Worm (Caenorhabditis elegans) whole organism, L1 larva: ENCODE data around the gene rrsr-1.
A peak's percentile ranks its signal among the peaks of the same experiment; 100 is the strongest.

Experiments used
- C04F5.9 ChIP-seq: sonication (generic microtip); optimal IDR thresholded peaks from 2 replicates; lab custom pipeline; 2016; ENCODE audit warnings: missing genetic modification characterization, missing compliant biosample characterization
- C16A3.4 ChIP-seq: fragments of 150-350 bp; optimal IDR thresholded peaks from 2 replicates; lab custom pipeline; 2014; ENCODE audit warnings: missing biosample characterization, missing genetic modification characterization
- F16B12.6 ChIP-seq: fragments of 150-350 bp; optimal IDR thresholded peaks from 2 replicates; lab custom pipeline; 2014; ENCODE audit warnings: missing biosample characterization, missing genetic modification characterization
- Y116A8C.19 ChIP-seq: sonication (generic microtip); optimal IDR thresholded peaks from 2 replicates; lab custom pipeline; 2016; ENCODE audit warnings: missing compliant biosample characterization, missing genetic modification characterization, borderline replicate concordance
- alr-1 ChIP-seq: fragments of 200-800 bp; sonication (Bioruptor generic); optimal IDR thresholded peaks from 2 replicates; lab custom pipeline; 2018; ENCODE audit warnings: borderline replicate concordance, mild to moderate bottlenecking, missing genetic modification characterization, missing compliant biosample characterization
- aly-2 ChIP-seq: fragments of 150-350 bp; optimal IDR thresholded peaks from 2 replicates; lab custom pipeline; 2014; ENCODE audit warnings: missing biosample characterization, missing genetic modification characterization
- ama-1 ChIP-seq: fragments of 150-350 bp; optimal IDR thresholded peaks from 2 replicates; lab custom pipeline; 2014
- blmp-1 ChIP-seq: fragments of 150-350 bp; optimal IDR thresholded peaks from 2 replicates; lab custom pipeline; 2014; ENCODE audit warnings: missing biosample characterization, missing genetic modification characterization
- ceh-63 ChIP-seq: fragments of 200-800 bp; sonication (Bioruptor generic); optimal IDR thresholded peaks from 2 replicates; lab custom pipeline; 2018; ENCODE audit warnings: mild to moderate bottlenecking, missing genetic modification characterization, missing compliant biosample characterization
- ceh-82 ChIP-seq, 3 experiments: fragments of 150-350 bp in 1 of 3; sonication (generic microtip) in 2 of 3; optimal IDR thresholded peaks; 2 replicates each; lab custom pipeline; 2014 to 2017; ENCODE audit warnings: missing biosample characterization in 3 of 3, missing genetic modification characterization in 3 of 3
- ceh-88 ChIP-seq: fragments of 200-800 bp; sonication (Bioruptor generic); IDR thresholded peaks from 2 replicates; pipeline ENCODE4 v1.3.6; 2022; ENCODE audit warnings: missing genetic modification characterization, missing compliant biosample characterization
- ceh-90 ChIP-seq: sonication (generic microtip); optimal IDR thresholded peaks from 2 replicates; lab custom pipeline; 2016; ENCODE audit warnings: missing genetic modification characterization, missing compliant biosample characterization
- dpl-1 ChIP-seq, 3 experiments: fragments of 150-350 bp in 2 of 3; sonication (generic microtip) in 1 of 3; optimal IDR thresholded peaks; 2 replicates each; lab custom pipeline; 2014 to 2017; ENCODE audit warnings: missing biosample characterization in 3 of 3, missing genetic modification characterization in 3 of 3, missing genetic modification reagents in 3 of 3
- efl-1 ChIP-seq, 4 experiments: fragments of 150-350 bp; optimal IDR thresholded peaks in 3 of 4; peaks in 1 of 4; 1 replicate in 1 of 4; 2 replicates in 3 of 4; lab custom pipeline; 2014; ENCODE audit warnings: missing biosample characterization in 2 of 4, missing genetic modification characterization in 2 of 4, missing genetic modification reagents in 2 of 4
- efl-3 ChIP-seq: fragments of 200-800 bp; sonication (Bioruptor generic); optimal IDR thresholded peaks from 2 replicates; lab custom pipeline; 2018; ENCODE audit warnings: mild to moderate bottlenecking, missing genetic modification characterization, missing compliant biosample characterization
- egl-27 ChIP-seq, 2 experiments: fragments of 150-350 bp in 1 of 2; sonication (generic microtip); optimal IDR thresholded peaks; 3 replicates each; lab custom pipeline; 2017 to 2018; ENCODE audit warnings: missing biosample characterization in 2 of 2, missing genetic modification characterization in 2 of 2, missing genetic modification reagents in 2 of 2
- elt-2 ChIP-seq: sonication (generic microtip); optimal IDR thresholded peaks from 2 replicates; lab custom pipeline; 2016; ENCODE audit warnings: missing genetic modification characterization, mild to moderate bottlenecking, inconsistent platforms, missing compliant biosample characterization, missing genetic modification reagents
- elt-3 ChIP-seq, 6 experiments: fragments of 150-350 bp in 1 of 6; sonication (generic microtip); optimal IDR thresholded peaks; 2 replicates each; lab custom pipeline; 2017 to 2018; ENCODE audit warnings: missing biosample characterization in 6 of 6, missing genetic modification characterization in 6 of 6, inconsistent platforms in 1 of 6
- ets-5 ChIP-seq: fragments of 200-800 bp; sonication (Bioruptor generic); IDR thresholded peaks from 2 replicates; pipeline ENCODE4 v1.3.6; 2022; ENCODE audit warnings: missing genetic modification characterization, missing compliant biosample characterization
- fkh-10 ChIP-seq: sonication (generic microtip); optimal IDR thresholded peaks from 2 replicates; lab custom pipeline; 2017; ENCODE audit warnings: missing biosample characterization, missing genetic modification reagents, missing genetic modification characterization
- fkh-8 ChIP-seq: sonication (generic microtip); optimal IDR thresholded peaks from 2 replicates; lab custom pipeline; 2016; ENCODE audit warnings: mild to moderate bottlenecking, missing genetic modification characterization, missing compliant biosample characterization
- fos-1 ChIP-seq: fragments of 150-350 bp; optimal IDR thresholded peaks from 2 replicates; lab custom pipeline; 2014; ENCODE audit warnings: missing biosample characterization, missing genetic modification characterization
- hlh-4 ChIP-seq: sonication (generic microtip); optimal IDR thresholded peaks from 2 replicates; lab custom pipeline; 2016; ENCODE audit warnings: mild to moderate bottlenecking, missing genetic modification characterization, missing compliant biosample characterization
- isw-1 ChIP-seq: fragments of 200-800 bp; sonication (Bioruptor generic); IDR thresholded peaks from 2 replicates; pipeline ENCODE4 v1.3.6; 2022; ENCODE audit warnings: missing genetic modification characterization, missing compliant biosample characterization
- jun-1 ChIP-seq: fragments of 150-350 bp; optimal IDR thresholded peaks from 2 replicates; lab custom pipeline; 2014; ENCODE audit warnings: missing biosample characterization, missing genetic modification reagents, missing genetic modification characterization
- lin-14 ChIP-seq: fragments of 200-800 bp; sonication (Bioruptor generic); optimal IDR thresholded peaks from 2 replicates; lab custom pipeline; 2018; ENCODE audit warnings: mild to moderate bottlenecking, missing genetic modification characterization, moderate library complexity, missing compliant biosample characterization
- lsy-2 ChIP-seq, 2 experiments: fragments of 150-350 bp; optimal IDR thresholded peaks; 2 replicates each; lab custom pipeline; 2014; ENCODE audit warnings: missing biosample characterization in 2 of 2, missing genetic modification characterization in 2 of 2
- mab-9 ChIP-seq: fragments of 200-800 bp; sonication (Bioruptor generic); IDR thresholded peaks from 2 replicates; pipeline ENCODE4 v1.3.6; 2022; ENCODE audit warnings: missing genetic modification reagents, missing genetic modification characterization, missing compliant biosample characterization
- mdl-1 ChIP-seq, 2 experiments: fragments of 150-350 bp; optimal IDR thresholded peaks; 2 replicates each; lab custom pipeline; 2014 to 2017; ENCODE audit warnings: missing biosample characterization in 2 of 2, missing genetic modification characterization in 2 of 2, inconsistent platforms in 1 of 2
- mef-2 ChIP-seq: fragments of 150-350 bp; optimal IDR thresholded peaks from 2 replicates; lab custom pipeline; 2014; ENCODE audit warnings: missing biosample characterization, missing genetic modification characterization
- nhr-12 ChIP-seq: sonication (generic microtip); optimal IDR thresholded peaks from 2 replicates; lab custom pipeline; 2017; ENCODE audit warnings: missing biosample characterization, missing genetic modification characterization
- nhr-19 ChIP-seq: fragments of 200-800 bp; sonication (Bioruptor generic); conservative IDR thresholded peaks from 2 replicates; pipeline ENCODE4 v1.3.6; 2022; ENCODE audit warnings: missing genetic modification characterization, missing compliant biosample characterization
- nhr-20 ChIP-seq: sonication (generic microtip); optimal IDR thresholded peaks from 2 replicates; lab custom pipeline; 2016; ENCODE audit warnings: mild to moderate bottlenecking, missing genetic modification characterization, missing compliant biosample characterization
- nhr-237 ChIP-seq: fragments of 150-350 bp; optimal IDR thresholded peaks from 2 replicates; lab custom pipeline; 2014; ENCODE audit warnings: missing biosample characterization, missing genetic modification characterization
- nhr-28 ChIP-seq: fragments of 150-350 bp; optimal IDR thresholded peaks from 2 replicates; lab custom pipeline; 2014; ENCODE audit warnings: missing biosample characterization, missing genetic modification characterization
- nhr-47 ChIP-seq: sonication (generic microtip); optimal IDR thresholded peaks from 2 replicates; lab custom pipeline; 2016; ENCODE audit warnings: mild to moderate bottlenecking, missing genetic modification characterization, moderate library complexity, missing compliant biosample characterization
- nhr-77 ChIP-seq: fragments of 150-350 bp; optimal IDR thresholded peaks from 2 replicates; lab custom pipeline; 2014; ENCODE audit warnings: missing biosample characterization, missing genetic modification characterization
- nhr-84 ChIP-seq: sonication (generic microtip); optimal IDR thresholded peaks from 2 replicates; lab custom pipeline; 2017; ENCODE audit warnings: missing biosample characterization, missing genetic modification characterization
- pag-3 ChIP-seq: sonication (generic microtip); optimal IDR thresholded peaks from 2 replicates; lab custom pipeline; 2017; ENCODE audit warnings: missing genetic modification characterization, mild to moderate bottlenecking, missing compliant biosample characterization, antibody characterized with exemption, borderline replicate concordance; ENCODE audit not compliant: insufficient read depth
- pqm-1 ChIP-seq: sonication (generic microtip); optimal IDR thresholded peaks from 3 replicates; lab custom pipeline; 2017; ENCODE audit warnings: missing biosample characterization, missing genetic modification characterization
- rnt-1 ChIP-seq: sonication (generic microtip); optimal IDR thresholded peaks from 2 replicates; lab custom pipeline; 2016; ENCODE audit warnings: mild to moderate bottlenecking, missing genetic modification characterization, moderate library complexity, missing compliant biosample characterization
- sup-37 ChIP-seq: fragments of 200-800 bp; sonication (Bioruptor generic); optimal IDR thresholded peaks from 2 replicates; lab custom pipeline; 2018; ENCODE audit warnings: mild to moderate bottlenecking, missing genetic modification characterization, missing compliant biosample characterization
- unc-130 ChIP-seq: fragments of 150-350 bp; optimal IDR thresholded peaks from 2 replicates; lab custom pipeline; 2017; ENCODE audit warnings: missing biosample characterization, missing genetic modification characterization, inconsistent platforms
- unc-62 ChIP-seq: fragments of 150-350 bp; optimal IDR thresholded peaks from 2 replicates; lab custom pipeline; 2014; ENCODE audit warnings: missing biosample characterization, missing genetic modification reagents, missing genetic modification characterization
- unc-86 ChIP-seq: sonication (generic microtip); optimal IDR thresholded peaks from 2 replicates; lab custom pipeline; 2016; ENCODE audit warnings: missing genetic modification characterization, missing compliant biosample characterization
- unc-98 ChIP-seq: fragments of 200-800 bp; sonication (Bioruptor generic); IDR thresholded peaks from 2 replicates; pipeline ENCODE4 v1.3.6; 2022; ENCODE audit warnings: missing genetic modification characterization, missing compliant biosample characterization
- vab-15 ChIP-seq: sonication (generic microtip); optimal IDR thresholded peaks from 2 replicates; lab custom pipeline; 2017; ENCODE audit warnings: missing genotype, mild to moderate bottlenecking, missing genetic modification characterization, missing compliant biosample characterization
- xbp-1 ChIP-seq: sonication (generic microtip); optimal IDR thresholded peaks from 2 replicates; lab custom pipeline; 2016; ENCODE audit warnings: missing genetic modification characterization, missing compliant biosample characterization
- ztf-11 ChIP-seq, 2 experiments: sonication (generic microtip); optimal IDR thresholded peaks; 2 replicates each; lab custom pipeline; 2016 to 2017; ENCODE audit warnings: missing genetic modification characterization in 2 of 2, missing biosample characterization in 1 of 2, missing compliant biosample characterization in 1 of 2
- ztf-4 ChIP-seq: fragments of 150-350 bp; optimal IDR thresholded peaks from 2 replicates; lab custom pipeline; 2014; ENCODE audit warnings: missing biosample characterization, missing genetic modification characterization

rrsr-1 gene

ce11 chrV:14426013-14426412 is 1.2 kb upstream of the rrsr-1 start:
- no peak for TF ChIP-seq egl-27 (tag; optimal IDR thresholded peaks at IDR 0.05; lab: Kevin White, UChicago)
- no peak for TF ChIP-seq ztf-4 (tag; lab: Kevin White, UChicago)

- TF ChIP-seq C04F5.9: no peak
- peak; percentile 27 for TF ChIP-seq F16B12.6 (tag; lab: Kevin White, UChicago)
- TF ChIP-seq nhr-84: no peak
- peak in 1 of 2 experiments; percentile 64 for TF ChIP-seq ztf-11 (tag; optimal IDR thresholded peaks at IDR 0.05; lab: Kevin White, UChicago)
- peak; percentile 1 for TF ChIP-seq unc-130 (tag; lab: Kevin White, UChicago)
- peak; percentile 55 for TF ChIP-seq xbp-1 (tag; lab: Kevin White, UChicago)
- peak; percentile 63 for TF ChIP-seq fkh-8 (tag; lab: Kevin White, UChicago)
- no peak for TF ChIP-seq nhr-237
- peak; percentile 37 to 51 (median 38) for TF ChIP-seq dpl-1 (GFP tag; optimal IDR thresholded peaks at IDR 0.05; lab: Kevin White, UChicago)
- no peak for TF ChIP-seq ama-1 (lab: Kevin White, UChicago)
- no peak for TF ChIP-seq egl-27 (tag; optimal IDR thresholded peaks at IDR 0.05; lab: Kevin White, UChicago)
- TF ChIP-seq sup-37 (GFP tag; lab: Kevin White, UChicago): no peak
- TF ChIP-seq mef-2 (tag; lab: Kevin White, UChicago): no peak
- TF ChIP-seq nhr-77 (tag; lab: Kevin White, UChicago): no peak
- peak; percentile 53 for TF ChIP-seq lin-14
- TF ChIP-seq ztf-4 (tag; lab: Kevin White, UChicago): no peak
- TF ChIP-seq ceh-63 (GFP tag; lab: Kevin White, UChicago): no peak
- peak; percentile 56 for TF ChIP-seq nhr-20 (tag; lab: Kevin White, UChicago)
- TF ChIP-seq elt-2 (tag; lab: Kevin White, UChicago): no peak
- no peak for TF ChIP-seq unc-62
- TF ChIP-seq ceh-88: no peak
- no peak for TF ChIP-seq elt-3 (tag; optimal IDR thresholded peaks at IDR 0.05; lab: Kevin White, UChicago)
- peak; percentile 67 for TF ChIP-seq nhr-47 (tag; lab: Kevin White, UChicago)
- no peak for TF ChIP-seq fkh-10
- peak in 1 of 3 experiments; percentile 24 for TF ChIP-seq ceh-82 (tag; optimal IDR thresholded peaks at IDR 0.05; lab: Kevin White, UChicago)
- no peak for TF ChIP-seq aly-2 (tag; lab: Kevin White, UChicago)
- TF ChIP-seq mab-9 (GFP tag; lab: Robert Waterston, UW): no peak
- no peak for TF ChIP-seq blmp-1 (tag; lab: Kevin White, UChicago)
- TF ChIP-seq fos-1 (tag; lab: Kevin White, UChicago): no peak
- TF ChIP-seq lsy-2 (tag; optimal IDR thresholded peaks at IDR 0.05; lab: Kevin White, UChicago): peak; percentile 27 to 71
- TF ChIP-seq Y116A8C.19 (tag; lab: Kevin White, UChicago): no peak
- TF ChIP-seq unc-98: 0 out of 2 replicates have a peak, but pooled peaks have one; percentile 44
- peak; percentile 52 to 58 for TF ChIP-seq efl-1 (optimal IDR thresholded peaks at IDR 0.05; lab: Kevin White, UChicago)
- TF ChIP-seq efl-1 (GFP tag; optimal IDR thresholded peaks at IDR 0.05 in 1 of 2; lab: Kevin White, UChicago): peak; percentile 50 to 78
- TF ChIP-seq jun-1: no peak
- TF ChIP-seq efl-3 (GFP tag; lab: Kevin White, UChicago): no peak
- TF ChIP-seq pag-3 (tag; lab: Kevin White, UChicago): no peak
- TF ChIP-seq alr-1 (tag; lab: Kevin White, UChicago): no peak
- peak; percentile 50 for TF ChIP-seq vab-15 (tag; lab: Kevin White, UChicago)
- peak; percentile 42 for TF ChIP-seq rnt-1 (tag; lab: Kevin White, UChicago)
- no peak for TF ChIP-seq hlh-4
- no peak for TF ChIP-seq pqm-1 (tag; lab: Kevin White, UChicago)
- TF ChIP-seq nhr-19: 0 out of 2 replicates have a peak, but pooled peaks have one; percentile 5
- peak; percentile 59 for TF ChIP-seq C16A3.4 (tag; lab: Kevin White, UChicago)
- TF ChIP-seq unc-86 (tag; lab: Kevin White, UChicago): no peak
- TF ChIP-seq isw-1 (GFP tag; lab: Robert Waterston, UW): peak; percentile 32; the same call in 1 of the 2 replicates
- no peak for TF ChIP-seq ets-5
- TF ChIP-seq ceh-90 (tag; lab: Kevin White, UChicago): peak; percentile 25
- TF ChIP-seq nhr-28 (tag; lab: Kevin White, UChicago): no peak
- TF ChIP-seq nhr-12 (tag; lab: Kevin White, UChicago): no peak
- TF ChIP-seq mdl-1 (tag; optimal IDR thresholded peaks at IDR 0.05; lab: Kevin White, UChicago): no peak
These were observed 1.5 kb downstream of the rrsr-1 start, which contains the start of gene rpoa-12 for ce11 chrV:14423268-14423667. rpoa-12 (minus strand) TSS chrV:14423304.
